Worm (Caenorhabditis elegans) whole organism, L2 larva: ENCODE measurements around the gene C08B6.6.
A peak's percentile ranks its signal among the peaks of the same experiment; 100 is the strongest.

Source experiments
- C34F6.9 ChIP-seq: fragments of 150-350 bp; optimal IDR thresholded peaks from 2 replicates; lab custom pipeline; 2014; ENCODE audit warnings: missing biosample characterization, missing genetic modification characterization
- F13H6.1 ChIP-seq: sonication (generic microtip); optimal IDR thresholded peaks from 2 replicates; lab custom pipeline; 2016; ENCODE audit warnings: missing genetic modification characterization, missing compliant biosample characterization
- R02D3.7 ChIP-seq: fragments of 150-350 bp; optimal IDR thresholded peaks from 2 replicates; lab custom pipeline; 2014; ENCODE audit warnings: missing biosample characterization, missing genetic modification characterization
- ZK546.5 ChIP-seq: sonication (generic microtip); optimal IDR thresholded peaks from 2 replicates; lab custom pipeline; 2017; ENCODE audit warnings: missing biosample characterization, missing genetic modification characterization
- alr-1 ChIP-seq: fragments of 150-350 bp; optimal IDR thresholded peaks from 2 replicates; lab custom pipeline; 2014; ENCODE audit warnings: missing biosample characterization, missing genetic modification characterization
- ama-1 ChIP-seq: fragments of 150-350 bp; optimal IDR thresholded peaks from 2 replicates; lab custom pipeline; 2018; ENCODE audit warnings: inconsistent platforms
- ceh-16 ChIP-seq: fragments of 150-350 bp; optimal IDR thresholded peaks from 2 replicates; lab custom pipeline; 2014; ENCODE audit warnings: missing biosample characterization, missing genetic modification characterization
- ceh-82 ChIP-seq: fragments of 150-350 bp; optimal IDR thresholded peaks from 2 replicates; lab custom pipeline; 2014; ENCODE audit warnings: missing biosample characterization, missing genetic modification characterization
- crh-2 ChIP-seq: sonication (generic microtip); optimal IDR thresholded peaks from 2 replicates; lab custom pipeline; 2017; ENCODE audit warnings: missing biosample characterization, missing genetic modification characterization
- elt-1 ChIP-seq: fragments of 150-350 bp; optimal IDR thresholded peaks from 2 replicates; lab custom pipeline; 2014; ENCODE audit warnings: missing biosample characterization, missing genetic modification characterization
- elt-3 ChIP-seq: sonication (generic microtip); optimal IDR thresholded peaks from 2 replicates; lab custom pipeline; 2017; ENCODE audit warnings: missing biosample characterization, missing genetic modification characterization
- fos-1 ChIP-seq: fragments of 150-350 bp; optimal IDR thresholded peaks from 2 replicates; lab custom pipeline; 2014; ENCODE audit warnings: missing biosample characterization, missing genetic modification characterization
- lin-11 ChIP-seq: fragments of 150-350 bp; sonication (generic microtip); optimal IDR thresholded peaks from 2 replicates; lab custom pipeline; 2014; ENCODE audit warnings: missing biosample characterization, missing genetic modification characterization, inconsistent platforms, mixed read lengths
- lin-13 ChIP-seq: fragments of 150-350 bp; optimal IDR thresholded peaks from 2 replicates; lab custom pipeline; 2014; ENCODE audit warnings: missing biosample characterization, missing genetic modification reagents, missing genetic modification characterization
- lin-39 ChIP-seq: fragments of 150-350 bp; optimal IDR thresholded peaks from 2 replicates; lab custom pipeline; 2014; ENCODE audit warnings: missing biosample characterization, missing genetic modification reagents, missing genetic modification characterization
- lsy-2 ChIP-seq, 2 experiments: fragments of 150-350 bp in 1 of 2; sonication (generic microtip) in 1 of 2; optimal IDR thresholded peaks; 2 replicates each; lab custom pipeline; 2014 to 2017; ENCODE audit warnings: missing biosample characterization in 2 of 2, missing genetic modification characterization in 2 of 2
- mbf-1 ChIP-seq: sonication (generic microtip); optimal IDR thresholded peaks from 2 replicates; lab custom pipeline; 2017; ENCODE audit warnings: missing biosample characterization, missing genetic modification characterization
- mdl-1 ChIP-seq, 2 experiments: fragments of 150-350 bp in 1 of 2; sonication (generic microtip) in 1 of 2; optimal IDR thresholded peaks; 2 replicates each; lab custom pipeline; 2017; ENCODE audit warnings: missing biosample characterization in 2 of 2, missing genetic modification characterization in 2 of 2
- nhr-10 ChIP-seq: sonication (generic microtip); optimal IDR thresholded peaks from 2 replicates; lab custom pipeline; 2017; ENCODE audit warnings: missing biosample characterization, missing genetic modification characterization
- nhr-11 ChIP-seq: fragments of 150-350 bp; optimal IDR thresholded peaks from 2 replicates; lab custom pipeline; 2014; ENCODE audit warnings: missing biosample characterization, missing genetic modification characterization
- nhr-12 ChIP-seq: fragments of 150-350 bp; optimal IDR thresholded peaks from 2 replicates; lab custom pipeline; 2014; ENCODE audit warnings: missing biosample characterization, missing genetic modification characterization
- nhr-129 ChIP-seq: fragments of 150-350 bp; optimal IDR thresholded peaks from 2 replicates; lab custom pipeline; 2014; ENCODE audit warnings: missing biosample characterization, missing genetic modification characterization
- nhr-21 ChIP-seq: fragments of 150-350 bp; optimal IDR thresholded peaks from 2 replicates; lab custom pipeline; 2014; ENCODE audit warnings: missing biosample characterization, missing genetic modification characterization
- nhr-23 ChIP-seq: fragments of 150-350 bp; optimal IDR thresholded peaks from 2 replicates; lab custom pipeline; 2014; ENCODE audit warnings: missing biosample characterization, missing genetic modification reagents, missing genetic modification characterization
- nhr-237 ChIP-seq: fragments of 150-350 bp; optimal IDR thresholded peaks from 2 replicates; lab custom pipeline; 2014; ENCODE audit warnings: missing biosample characterization, missing genetic modification characterization
- nhr-25 ChIP-seq: fragments of 150-350 bp; sonication (generic microtip); optimal IDR thresholded peaks from 3 replicates; lab custom pipeline; 2014; ENCODE audit warnings: missing biosample characterization, missing genetic modification characterization
- peb-1 ChIP-seq: fragments of 150-350 bp; optimal IDR thresholded peaks from 2 replicates; lab custom pipeline; 2014; ENCODE audit warnings: missing biosample characterization, missing genetic modification characterization
- sem-4 ChIP-seq: fragments of 150-350 bp; optimal IDR thresholded peaks from 2 replicates; lab custom pipeline; 2014; ENCODE audit warnings: missing biosample characterization, missing genetic modification reagents, missing genetic modification characterization
- skn-1 ChIP-seq: sonication (generic microtip); optimal IDR thresholded peaks from 2 replicates; lab custom pipeline; 2017; ENCODE audit warnings: missing biosample characterization, missing genetic modification characterization
- sma-9 ChIP-seq, 2 experiments: fragments of 150-350 bp in 1 of 2; sonication (generic microtip) in 1 of 2; optimal IDR thresholded peaks; 2 replicates each; lab custom pipeline; 2014 to 2016; ENCODE audit warnings: missing genetic modification characterization in 2 of 2, mild to moderate bottlenecking in 1 of 2, missing biosample characterization in 1 of 2, missing compliant biosample characterization in 1 of 2, missing genetic modification reagents in 1 of 2, moderate library complexity in 1 of 2
- snpc-4 ChIP-seq: fragments of 150-350 bp; optimal IDR thresholded peaks from 2 replicates; lab custom pipeline; 2014; ENCODE audit warnings: missing biosample characterization, missing genetic modification characterization
- unc-55 ChIP-seq: fragments of 150-350 bp; sonication (generic microtip); optimal IDR thresholded peaks from 3 replicates; lab custom pipeline; 2014; ENCODE audit warnings: missing biosample characterization, missing genetic modification reagents, missing genetic modification characterization
- unc-62 ChIP-seq: fragments of 150-350 bp; optimal IDR thresholded peaks from 2 replicates; lab custom pipeline; 2014; ENCODE audit warnings: missing biosample characterization, missing genetic modification reagents, missing genetic modification characterization
- ztf-4 ChIP-seq: fragments of 150-350 bp; optimal IDR thresholded peaks from 2 replicates; lab custom pipeline; 2014; ENCODE audit warnings: missing biosample characterization, missing genetic modification characterization

Gene C08B6.6

ce11 chrV:10134077-10134693 lies 10.8 kb downstream of the C08B6.6 start, which contains the start of the genes C08B6.18, wdr-20 and C08B6.8:
C08B6.18 (minus strand) TSS chrV:10134127.
wdr-20 (minus strand) TSS chrV:10134158.
C08B6.8 (plus strand) TSS chrV:10134643.
- TF ChIP-seq elt-3 (tag; lab: Kevin White, UChicago) = no peak
- no peak for TF ChIP-seq ceh-16
- TF ChIP-seq ZK546.5 (tag; lab: Kevin White, UChicago) = no peak
- peak in 1 of 2 experiments; percentile 38 for TF ChIP-seq lsy-2 (tag; optimal IDR thresholded peaks at IDR 0.05; lab: Kevin White, UChicago)
- peak; percentile 14 for TF ChIP-seq nhr-129 (tag; lab: Kevin White, UChicago)
- TF ChIP-seq nhr-11 (tag; lab: Kevin White, UChicago) = no peak
- peak; percentile 51 for TF ChIP-seq unc-55 (GFP tag; lab: Kevin White, UChicago)
- TF ChIP-seq ztf-4 = no peak
- TF ChIP-seq mbf-1 (tag; lab: Kevin White, UChicago) = no peak
- TF ChIP-seq ceh-82 (tag; lab: Kevin White, UChicago) = no peak
- no peak for TF ChIP-seq peb-1
- TF ChIP-seq mdl-1 (tag; optimal IDR thresholded peaks at IDR 0.05; lab: Kevin White, UChicago) = no peak
- peak; percentile 47 for TF ChIP-seq lin-13
- no peak for TF ChIP-seq fos-1 (tag; lab: Kevin White, UChicago)
- TF ChIP-seq R02D3.7 (tag; lab: Kevin White, UChicago) = no peak
- TF ChIP-seq alr-1 (tag; lab: Kevin White, UChicago) = no peak
- no peak for TF ChIP-seq nhr-25 (tag; lab: Kevin White, UChicago)
- TF ChIP-seq F13H6.1 (tag; lab: Kevin White, UChicago) = no peak
- TF ChIP-seq nhr-10 (tag; lab: Kevin White, UChicago) = no peak
- peak; percentile 65 for TF ChIP-seq snpc-4 (tag; lab: Kevin White, UChicago)
- TF ChIP-seq elt-1 (tag; lab: Kevin White, UChicago) = no peak
- TF ChIP-seq nhr-237 (tag; lab: Kevin White, UChicago) = no peak
- TF ChIP-seq sem-4 (tag; lab: Kevin White, UChicago) = no peak
- no peak for TF ChIP-seq lin-39 (tag; lab: Kevin White, UChicago)
- no peak for TF ChIP-seq unc-62 (GFP tag; lab: Kevin White, UChicago)
- TF ChIP-seq nhr-12 = no peak
- TF ChIP-seq C34F6.9 (tag; lab: Kevin White, UChicago) = peak; percentile 55
- no peak for TF ChIP-seq crh-2 (tag; lab: Kevin White, UChicago)

DNA sequence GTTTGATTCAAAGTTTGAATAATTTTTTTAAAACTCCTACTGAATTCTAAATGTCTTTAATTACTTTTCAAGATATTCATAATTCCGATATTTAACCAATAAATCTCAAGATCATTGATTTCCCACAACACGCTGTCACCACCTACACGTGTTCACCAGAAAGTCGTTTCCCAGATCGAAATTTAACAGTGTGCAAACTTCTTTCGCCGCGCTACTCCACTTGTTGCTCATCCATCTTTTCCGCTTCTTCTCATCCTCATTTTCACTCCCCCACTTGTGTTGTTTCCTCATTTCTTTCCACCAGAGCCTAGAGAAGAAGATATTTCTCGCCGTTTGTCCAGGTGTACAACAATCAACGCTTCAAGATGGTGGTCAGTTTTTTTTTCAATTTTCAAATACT lies 22.2 kb downstream of the C08B6.6 start, which contains the start of gene C51E3.9:
TSS of gene C51E3.9 (plus strand) at position 301 of the 400 bp plus-strand sequence.
- no peak for TF ChIP-seq fos-1 (tag; lab: Kevin White, UChicago)
- TF ChIP-seq ama-1 = no peak
- no peak for TF ChIP-seq mbf-1 (tag; lab: Kevin White, UChicago)
- no peak for TF ChIP-seq nhr-12
- TF ChIP-seq lin-39 (tag; lab: Kevin White, UChicago) = no peak
- TF ChIP-seq nhr-129 (tag; lab: Kevin White, UChicago) = peak; percentile 31

DNA sequence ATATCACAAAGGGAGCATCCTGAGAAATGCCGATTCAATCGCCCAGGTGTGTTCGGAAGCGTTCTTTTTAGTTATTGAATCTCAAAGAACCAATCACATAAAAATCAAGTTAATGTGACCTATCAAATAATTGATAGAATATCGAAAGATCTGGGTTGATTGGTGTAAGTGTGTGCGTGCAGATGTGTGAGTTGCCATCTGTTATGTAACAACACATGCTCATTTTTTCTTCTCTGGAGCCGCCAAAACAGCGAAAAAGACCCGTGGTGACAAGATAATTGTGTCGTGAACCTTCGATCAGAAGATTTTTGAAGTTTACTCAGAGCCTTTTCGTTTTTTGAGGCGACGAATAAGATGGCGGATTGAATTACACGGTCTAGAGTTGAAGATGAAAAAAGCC lies 23.4 kb downstream of the C08B6.6 start:
- TF ChIP-seq sem-4 (tag; lab: Kevin White, UChicago) (peak; percentile 35), nhr-129 (tag; lab: Kevin White, UChicago) (peak; percentile 71), lsy-2 (tag; optimal IDR thresholded peaks at IDR 0.05; lab: Kevin White, UChicago) (peak in 1 of 2 experiments; percentile 12), lin-13 (no peak), F13H6.1 (tag; lab: Kevin White, UChicago) (peak; percentile 56), C34F6.9 (tag; lab: Kevin White, UChicago) (peak; percentile 37), sma-9 (GFP tag; optimal IDR thresholded peaks at IDR 0.05; lab: Kevin White, UChicago) (peak; percentile 40), sma-9 (tag; optimal IDR thresholded peaks at IDR 0.05; lab: Kevin White, UChicago) (no peak), alr-1 (tag; lab: Kevin White, UChicago) (no peak)
- TF ChIP-seq, all 48 proteins: peak for 6

DNA sequence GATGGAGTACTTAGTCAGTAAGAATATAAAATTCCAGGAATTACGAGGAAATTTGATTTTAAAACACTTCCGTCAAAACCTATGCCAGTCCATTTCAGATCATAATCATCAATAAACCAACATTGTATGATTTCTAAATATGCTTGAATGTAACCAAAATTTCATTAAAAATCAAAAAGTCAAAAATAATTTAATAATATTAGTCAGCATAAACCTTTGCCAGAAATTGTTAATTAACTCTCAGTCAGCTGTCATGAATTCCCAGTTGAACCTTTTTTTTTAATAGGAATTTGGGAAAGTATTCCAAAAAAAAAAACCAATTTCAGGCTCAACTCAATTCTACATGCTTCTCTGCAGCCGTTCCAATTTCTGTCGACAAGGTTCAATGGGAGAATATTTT lies 24.9 kb downstream of the C08B6.6 start, which contains the start of gene srsx-26:
TSS of gene srsx-26 (plus strand) at position 301 of the 400 bp plus-strand sequence.
- TF ChIP-seq nhr-23 (tag; lab: Kevin White, UChicago) (no peak), lin-11 (tag; lab: Kevin White, UChicago) (no peak), crh-2 (tag; lab: Kevin White, UChicago) (no peak), nhr-129 (tag; lab: Kevin White, UChicago) (no peak), ceh-16 (no peak), nhr-237 (tag; lab: Kevin White, UChicago) (no peak), ZK546.5 (tag; lab: Kevin White, UChicago) (no peak), alr-1 (tag; lab: Kevin White, UChicago) (no peak), peb-1 (no peak), mbf-1 (tag; lab: Kevin White, UChicago) (no peak), nhr-21 (no peak), nhr-11 (tag; lab: Kevin White, UChicago) (no peak), unc-55 (GFP tag; lab: Kevin White, UChicago) (no peak), fos-1 (tag; lab: Kevin White, UChicago) (no peak), lin-39 (tag; lab: Kevin White, UChicago) (no peak), skn-1 (no peak), elt-1 (tag; lab: Kevin White, UChicago) (no peak), snpc-4 (tag; lab: Kevin White, UChicago) (no peak)
- TF ChIP-seq, all 48 proteins: peak for 0
